Worm (Caenorhabditis elegans) whole organism, L4 larva: ENCODE results near the gene T28B11.1.

Experiments used
- Y5F2A.4 ChIP-seq: fragments of 200-800 bp; sonication (Bioruptor generic); optimal IDR thresholded peaks from 2 replicates; lab custom pipeline; 2018; ENCODE audit warnings: mild to moderate bottlenecking, missing genetic modification characterization, missing compliant biosample characterization
- skn-1 ChIP-seq: fragments of 150-350 bp; optimal IDR thresholded peaks from 2 replicates; lab custom pipeline; 2014; ENCODE audit warnings: missing biosample characterization, missing genetic modification characterization

ce11 chrV:10675978-10676377, 56.2 kb downstream of the T28B11.1 start:
- TF ChIP-seq skn-1 (no peak), Y5F2A.4 (GFP tag; lab: Kevin White, UChicago) (no peak)
